Worm (Caenorhabditis elegans) whole organism, L1 larva: ENCODE measurements around the gene pag-3.

Experiments
- C04F5.9 ChIP-seq: sonication (generic microtip); optimal IDR thresholded peaks from 2 replicates; lab custom pipeline; 2016; ENCODE audit warnings: missing genetic modification characterization, missing compliant biosample characterization
- C16A3.4 ChIP-seq: fragments of 150-350 bp; optimal IDR thresholded peaks from 2 replicates; lab custom pipeline; 2014; ENCODE audit warnings: missing biosample characterization, missing genetic modification characterization
- aha-1 ChIP-seq: fragments of 150-350 bp; optimal IDR thresholded peaks from 2 replicates; lab custom pipeline; 2014; ENCODE audit warnings: missing biosample characterization, missing genetic modification characterization
- ama-1 ChIP-seq: fragments of 150-350 bp; optimal IDR thresholded peaks from 2 replicates; lab custom pipeline; 2014
- blmp-1 ChIP-seq: fragments of 150-350 bp; optimal IDR thresholded peaks from 2 replicates; lab custom pipeline; 2014; ENCODE audit warnings: missing biosample characterization, missing genetic modification characterization
- ceh-63 ChIP-seq: fragments of 200-800 bp; sonication (Bioruptor generic); optimal IDR thresholded peaks from 2 replicates; lab custom pipeline; 2018; ENCODE audit warnings: mild to moderate bottlenecking, missing genetic modification characterization, missing compliant biosample characterization
- ceh-82 ChIP-seq, 3 experiments: fragments of 150-350 bp in 1 of 3; sonication (generic microtip) in 2 of 3; optimal IDR thresholded peaks; 2 replicates each; lab custom pipeline; 2014 to 2017; ENCODE audit warnings: missing biosample characterization in 3 of 3, missing genetic modification characterization in 3 of 3
- dpl-1 ChIP-seq, 3 experiments: fragments of 150-350 bp in 2 of 3; sonication (generic microtip) in 1 of 3; optimal IDR thresholded peaks; 2 replicates each; lab custom pipeline; 2014 to 2017; ENCODE audit warnings: missing biosample characterization in 3 of 3, missing genetic modification characterization in 3 of 3, missing genetic modification reagents in 3 of 3
- dsc-1 ChIP-seq: sonication (generic microtip); optimal IDR thresholded peaks from 2 replicates; lab custom pipeline; 2016; ENCODE audit warnings: mild to moderate bottlenecking, missing genetic modification characterization, missing compliant biosample characterization
- efl-1 ChIP-seq, 4 experiments: fragments of 150-350 bp; optimal IDR thresholded peaks in 3 of 4; peaks in 1 of 4; 1 replicate in 1 of 4; 2 replicates in 3 of 4; lab custom pipeline; 2014; ENCODE audit warnings: missing biosample characterization in 2 of 4, missing genetic modification characterization in 2 of 4, missing genetic modification reagents in 2 of 4
- efl-3 ChIP-seq: fragments of 200-800 bp; sonication (Bioruptor generic); optimal IDR thresholded peaks from 2 replicates; lab custom pipeline; 2018; ENCODE audit warnings: mild to moderate bottlenecking, missing genetic modification characterization, missing compliant biosample characterization
- elt-3 ChIP-seq, 6 experiments: fragments of 150-350 bp in 1 of 6; sonication (generic microtip); optimal IDR thresholded peaks; 2 replicates each; lab custom pipeline; 2017 to 2018; ENCODE audit warnings: missing biosample characterization in 6 of 6, missing genetic modification characterization in 6 of 6, inconsistent platforms in 1 of 6
- fkh-8 ChIP-seq: sonication (generic microtip); optimal IDR thresholded peaks from 2 replicates; lab custom pipeline; 2016; ENCODE audit warnings: mild to moderate bottlenecking, missing genetic modification characterization, missing compliant biosample characterization
- fos-1 ChIP-seq: fragments of 150-350 bp; optimal IDR thresholded peaks from 2 replicates; lab custom pipeline; 2014; ENCODE audit warnings: missing biosample characterization, missing genetic modification characterization
- grh-1 ChIP-seq: fragments of 200-800 bp; sonication (Bioruptor generic); IDR thresholded peaks from 2 replicates; pipeline ENCODE4 v1.3.6; 2022; ENCODE audit warnings: missing genetic modification reagents, missing genetic modification characterization, missing compliant biosample characterization
- irx-1 ChIP-seq: sonication (generic microtip); optimal IDR thresholded peaks from 2 replicates; lab custom pipeline; 2016; ENCODE audit warnings: missing genetic modification characterization, missing compliant biosample characterization
- jun-1 ChIP-seq: fragments of 150-350 bp; optimal IDR thresholded peaks from 2 replicates; lab custom pipeline; 2014; ENCODE audit warnings: missing biosample characterization, missing genetic modification reagents, missing genetic modification characterization
- lin-13 ChIP-seq: fragments of 150-350 bp; optimal IDR thresholded peaks from 2 replicates; lab custom pipeline; 2014; ENCODE audit warnings: missing biosample characterization, missing genetic modification reagents, missing genetic modification characterization
- lin-14 ChIP-seq: fragments of 200-800 bp; sonication (Bioruptor generic); optimal IDR thresholded peaks from 2 replicates; lab custom pipeline; 2018; ENCODE audit warnings: mild to moderate bottlenecking, missing genetic modification characterization, moderate library complexity, missing compliant biosample characterization
- lin-35 ChIP-seq, 2 experiments: fragments of 150-350 bp; optimal IDR thresholded peaks; 2 replicates each; lab custom pipeline; 2014; ENCODE audit warnings: missing biosample characterization in 2 of 2, missing genetic modification characterization in 2 of 2, missing genetic modification reagents in 2 of 2
- lsy-2 ChIP-seq, 2 experiments: fragments of 150-350 bp; optimal IDR thresholded peaks; 2 replicates each; lab custom pipeline; 2014; ENCODE audit warnings: missing biosample characterization in 2 of 2, missing genetic modification characterization in 2 of 2
- mdl-1 ChIP-seq, 2 experiments: fragments of 150-350 bp; optimal IDR thresholded peaks; 2 replicates each; lab custom pipeline; 2014 to 2017; ENCODE audit warnings: missing biosample characterization in 2 of 2, missing genetic modification characterization in 2 of 2, inconsistent platforms in 1 of 2
- mep-1 ChIP-seq: fragments of 150-350 bp; optimal IDR thresholded peaks from 2 replicates; lab custom pipeline; 2014; ENCODE audit warnings: missing biosample characterization, missing genetic modification characterization
- nhr-12 ChIP-seq: sonication (generic microtip); optimal IDR thresholded peaks from 2 replicates; lab custom pipeline; 2017; ENCODE audit warnings: missing biosample characterization, missing genetic modification characterization
- nhr-20 ChIP-seq: sonication (generic microtip); optimal IDR thresholded peaks from 2 replicates; lab custom pipeline; 2016; ENCODE audit warnings: mild to moderate bottlenecking, missing genetic modification characterization, missing compliant biosample characterization
- nhr-237 ChIP-seq: fragments of 150-350 bp; optimal IDR thresholded peaks from 2 replicates; lab custom pipeline; 2014; ENCODE audit warnings: missing biosample characterization, missing genetic modification characterization
- nhr-47 ChIP-seq: sonication (generic microtip); optimal IDR thresholded peaks from 2 replicates; lab custom pipeline; 2016; ENCODE audit warnings: mild to moderate bottlenecking, missing genetic modification characterization, moderate library complexity, missing compliant biosample characterization
- nhr-71 ChIP-seq: sonication (generic microtip); optimal IDR thresholded peaks from 2 replicates; lab custom pipeline; 2016; ENCODE audit warnings: mild to moderate bottlenecking, missing genetic modification characterization, moderate library complexity, missing compliant biosample characterization
- nhr-77 ChIP-seq: fragments of 150-350 bp; optimal IDR thresholded peaks from 2 replicates; lab custom pipeline; 2014; ENCODE audit warnings: missing biosample characterization, missing genetic modification characterization
- nhr-85 ChIP-seq: sonication (generic microtip); peaks from one replicate; lab custom pipeline; 2016; ENCODE audit warnings: missing genetic modification characterization, inconsistent platforms, missing compliant biosample characterization
- nhr-90 ChIP-seq: sonication (generic microtip); optimal IDR thresholded peaks from 2 replicates; lab custom pipeline; 2016; ENCODE audit warnings: mild to moderate bottlenecking, missing genetic modification characterization, missing compliant biosample characterization; ENCODE audit not compliant: poor library complexity
- pax-3 ChIP-seq: fragments of 200-800 bp; sonication (Bioruptor generic); optimal IDR thresholded peaks from 2 replicates; lab custom pipeline; 2018; ENCODE audit warnings: mild to moderate bottlenecking, missing genetic modification characterization, moderate library complexity, missing compliant biosample characterization
- skn-1 ChIP-seq: fragments of 150-350 bp; optimal IDR thresholded peaks from 2 replicates; lab custom pipeline; 2014; ENCODE audit warnings: missing biosample characterization, missing genetic modification characterization
- snpc-4 ChIP-seq: fragments of 150-350 bp; optimal IDR thresholded peaks from 2 replicates; lab custom pipeline; 2014; ENCODE audit warnings: missing biosample characterization, missing genetic modification characterization
- snu-23 ChIP-seq: sonication (generic microtip); optimal IDR thresholded peaks from 2 replicates; lab custom pipeline; 2016; ENCODE audit warnings: missing genetic modification characterization, missing compliant biosample characterization
- swsn-7 ChIP-seq: sonication (generic microtip); optimal IDR thresholded peaks from 2 replicates; lab custom pipeline; 2016; ENCODE audit warnings: missing genetic modification characterization, missing compliant biosample characterization
- tbx-2 ChIP-seq: sonication (generic microtip); optimal IDR thresholded peaks from 2 replicates; lab custom pipeline; 2016; ENCODE audit warnings: missing genetic modification characterization, missing compliant biosample characterization
- unc-130 ChIP-seq: fragments of 150-350 bp; optimal IDR thresholded peaks from 2 replicates; lab custom pipeline; 2017; ENCODE audit warnings: missing biosample characterization, missing genetic modification characterization, inconsistent platforms
- unc-30 ChIP-seq: sonication (generic microtip); optimal IDR thresholded peaks from 2 replicates; lab custom pipeline; 2017; ENCODE audit warnings: missing biosample characterization, missing genetic modification characterization
- unc-86 ChIP-seq: sonication (generic microtip); optimal IDR thresholded peaks from 2 replicates; lab custom pipeline; 2016; ENCODE audit warnings: missing genetic modification characterization, missing compliant biosample characterization
- xbp-1 ChIP-seq: sonication (generic microtip); optimal IDR thresholded peaks from 2 replicates; lab custom pipeline; 2016; ENCODE audit warnings: missing genetic modification characterization, missing compliant biosample characterization
- zip-4 ChIP-seq: fragments of 200-800 bp; sonication (Bioruptor generic); optimal IDR thresholded peaks from 2 replicates; lab custom pipeline; 2018; ENCODE audit warnings: mild to moderate bottlenecking, missing genetic modification characterization, moderate library complexity, missing compliant biosample characterization
- ztf-4 ChIP-seq: fragments of 150-350 bp; optimal IDR thresholded peaks from 2 replicates; lab custom pipeline; 2014; ENCODE audit warnings: missing biosample characterization, missing genetic modification characterization

pag-3 gene

DNA sequence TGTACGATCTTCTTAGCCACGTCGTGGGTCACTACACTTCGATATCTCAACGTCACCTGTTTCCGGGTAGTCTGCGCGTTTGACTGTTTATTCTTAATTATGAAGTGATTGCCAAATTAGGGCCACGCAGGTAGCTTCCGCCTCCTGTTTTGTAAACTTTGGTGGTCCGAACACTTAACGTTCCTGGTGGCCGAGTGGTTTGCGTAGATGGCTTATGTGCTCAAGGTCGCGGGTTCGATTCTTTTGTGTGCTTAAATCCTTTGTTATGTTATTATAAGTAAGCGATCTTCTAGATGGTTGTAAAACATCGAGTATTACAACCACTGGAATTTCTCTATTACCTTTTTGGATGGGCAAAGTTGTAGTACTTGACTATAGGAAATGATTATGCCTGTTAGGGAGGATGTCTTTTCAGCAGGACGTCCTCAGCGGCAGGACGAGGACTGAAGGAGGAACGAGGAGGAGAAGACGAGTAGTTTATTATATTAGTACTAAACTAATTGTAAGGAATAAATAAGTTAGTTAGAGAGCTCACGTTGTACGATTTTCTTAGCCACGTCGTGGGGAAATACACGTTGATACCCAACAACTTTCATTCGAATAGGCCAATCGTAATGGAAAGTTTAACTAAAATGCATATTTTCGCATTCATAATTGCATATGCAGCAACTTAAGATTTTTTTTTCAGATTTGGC lies 22.5 kb upstream of the pag-3 start:
- no peak for TF ChIP-seq aha-1 (tag; lab: Kevin White, UChicago)
- TF ChIP-seq efl-3 (GFP tag; lab: Kevin White, UChicago): no peak
- no peak for TF ChIP-seq snpc-4 (tag; lab: Kevin White, UChicago)
- TF ChIP-seq nhr-85 (tag; lab: Kevin White, UChicago): peak; percentile 7
- no peak for TF ChIP-seq unc-30 (tag; lab: Kevin White, UChicago)

- TF ChIP-seq lin-13 (GFP tag; lab: Kevin White, UChicago): peak; percentile 72
- peak; percentile 91 for TF ChIP-seq lin-14 (GFP tag; lab: Kevin White, UChicago)
- TF ChIP-seq fkh-8 (tag; lab: Kevin White, UChicago): peak; percentile 75
- TF ChIP-seq jun-1 (tag; lab: Kevin White, UChicago): peak; percentile 77
- no peak for TF ChIP-seq C04F5.9
- peak; percentile 46 for TF ChIP-seq grh-1 (GFP tag; lab: Robert Waterston, UW)
- TF ChIP-seq tbx-2 (tag; lab: Kevin White, UChicago): peak; percentile 60
- peak; percentile 71 for TF ChIP-seq mep-1 (tag; lab: Kevin White, UChicago)
- TF ChIP-seq nhr-71: peak; percentile 78
- peak; percentile 60 for TF ChIP-seq blmp-1
- TF ChIP-seq unc-130 (tag; lab: Kevin White, UChicago): peak; percentile 34
- peak; percentile 55 for TF ChIP-seq nhr-47 (tag; lab: Kevin White, UChicago)
- no peak for TF ChIP-seq nhr-12 (tag; lab: Kevin White, UChicago)
- TF ChIP-seq swsn-7 (tag; lab: Kevin White, UChicago): peak; percentile 44
- peak; percentile 11 for TF ChIP-seq nhr-77 (tag; lab: Kevin White, UChicago)
- TF ChIP-seq mdl-1 (tag; optimal IDR thresholded peaks at IDR 0.05; lab: Kevin White, UChicago): peak in 1 of 2 experiments; percentile 34
- TF ChIP-seq nhr-90 (tag; lab: Kevin White, UChicago): peak; percentile 11
- peak; percentile 68 for TF ChIP-seq C16A3.4 (tag; lab: Kevin White, UChicago)
- peak; percentile 35 to 63 for TF ChIP-seq lin-35 (GFP tag; optimal IDR thresholded peaks at IDR 0.05; lab: Kevin White, UChicago)
- TF ChIP-seq ztf-4 (tag; lab: Kevin White, UChicago): no peak
- TF ChIP-seq xbp-1 (tag; lab: Kevin White, UChicago): peak; percentile 6
- TF ChIP-seq zip-4 (GFP tag; lab: Kevin White, UChicago): no peak
- peak in 2 of 3 experiments; percentile 16 for TF ChIP-seq ceh-82 (tag; optimal IDR thresholded peaks at IDR 0.05; lab: Kevin White, UChicago)
- TF ChIP-seq pax-3 (tag; lab: Kevin White, UChicago): no peak
- TF ChIP-seq skn-1 (tag; lab: Kevin White, UChicago): peak; percentile 65
- TF ChIP-seq ceh-63 (GFP tag; lab: Kevin White, UChicago): no peak
- peak; percentile 91 for TF ChIP-seq nhr-85 (tag; lab: Kevin White, UChicago)
- TF ChIP-seq nhr-20 (tag; lab: Kevin White, UChicago): peak; percentile 66
- no peak for TF ChIP-seq unc-86 (tag; lab: Kevin White, UChicago)
- TF ChIP-seq dsc-1 (tag; lab: Kevin White, UChicago): peak; percentile 14
- TF ChIP-seq nhr-237 (tag; lab: Kevin White, UChicago): peak; percentile 26
- peak; percentile 97 for TF ChIP-seq fos-1 (tag; lab: Kevin White, UChicago)
- TF ChIP-seq snu-23: peak; percentile 78
- no peak for TF ChIP-seq ama-1 (lab: Kevin White, UChicago)
- TF ChIP-seq unc-30 (tag; lab: Kevin White, UChicago): no peak
- peak; percentile 36 for TF ChIP-seq irx-1 (tag; lab: Kevin White, UChicago)
- TF ChIP-seq lsy-2 (tag; optimal IDR thresholded peaks at IDR 0.05; lab: Kevin White, UChicago): peak in 1 of 2 experiments; percentile 65
- peak; percentile 8 to 42 for TF ChIP-seq efl-1 (optimal IDR thresholded peaks at IDR 0.05; lab: Kevin White, UChicago)
- peak in 1 of 2 experiments; percentile 15 for TF ChIP-seq efl-1 (GFP tag; optimal IDR thresholded peaks at IDR 0.05 in 1 of 2; lab: Kevin White, UChicago)
- TF ChIP-seq dpl-1 (GFP tag; optimal IDR thresholded peaks at IDR 0.05; lab: Kevin White, UChicago): peak in 2 of 3 experiments; percentile 40 to 43
- peak in 3 of 6 experiments; percentile 24 to 31 (median 25) for TF ChIP-seq elt-3 (tag; optimal IDR thresholded peaks at IDR 0.05; lab: Kevin White, UChicago)
- peak; percentile 4 for TF ChIP-seq snpc-4 (tag; lab: Kevin White, UChicago)
Observed at ce11 chrX:14975467-14976167, 21.2 kb upstream of the pag-3 start, which contains the start of gene F20D1.3. F20D1.3 (plus strand) TSS chrX:14976117.
